Worm (Caenorhabditis elegans) whole organism, early embryonic: ENCODE measurements around the gene tgt-2.
A peak's percentile ranks its signal among the peaks of the same experiment; 100 is the strongest.

Experiments
- B0310.2 ChIP-seq: sonication (generic microtip); optimal IDR thresholded peaks from 2 replicates; lab custom pipeline; 2016; ENCODE audit warnings: mild to moderate bottlenecking, missing genetic modification characterization, missing compliant biosample characterization
- F13C5.2 ChIP-seq: sonication (generic microtip); optimal IDR thresholded peaks from 2 replicates; lab custom pipeline; 2017; ENCODE audit warnings: mild to moderate bottlenecking, missing genetic modification characterization, inconsistent platforms, missing compliant biosample characterization
- aly-1 ChIP-seq: sonication (generic microtip); optimal IDR thresholded peaks from 2 replicates; lab custom pipeline; 2016; ENCODE audit warnings: missing genetic modification characterization, missing compliant biosample characterization
- ama-1 ChIP-seq: fragments of 150-350 bp; optimal IDR thresholded peaks from 2 replicates; lab custom pipeline; 2014
- ceh-13 ChIP-seq: fragments of 200-800 bp; sonication (Bioruptor generic); optimal IDR thresholded peaks from 2 replicates; lab custom pipeline; 2018; ENCODE audit warnings: mild to moderate bottlenecking, missing genetic modification characterization, missing compliant biosample characterization
- ceh-36 ChIP-seq: sonication (generic microtip); optimal IDR thresholded peaks from 2 replicates; lab custom pipeline; 2016; ENCODE audit warnings: missing genetic modification characterization, inconsistent platforms, missing compliant biosample characterization
- ets-7 ChIP-seq: sonication (generic microtip); optimal IDR thresholded peaks from 2 replicates; lab custom pipeline; 2016; ENCODE audit warnings: missing genotype, missing genetic modification characterization, missing compliant biosample characterization
- flt-1 ChIP-seq: fragments of 200-800 bp; sonication (Bioruptor generic); IDR thresholded peaks from 2 replicates; pipeline ENCODE4 v1.3.6; 2022; ENCODE audit warnings: missing genetic modification characterization, missing compliant biosample characterization
- hmbx-1 ChIP-seq: sonication (generic microtip); optimal IDR thresholded peaks from 2 replicates; lab custom pipeline; 2016; ENCODE audit warnings: mild to moderate bottlenecking, missing genetic modification characterization, missing compliant biosample characterization
- hmg-4 ChIP-seq: fragments of 200-800 bp; sonication (Bioruptor generic); optimal IDR thresholded peaks from 2 replicates; lab custom pipeline; 2018; ENCODE audit warnings: mild to moderate bottlenecking, missing genetic modification characterization, missing compliant biosample characterization
- hnd-1 ChIP-seq: sonication (generic microtip); optimal IDR thresholded peaks from 2 replicates; lab custom pipeline; 2016; ENCODE audit warnings: missing genetic modification characterization, missing compliant biosample characterization
- pes-1 ChIP-seq: fragments of 200-800 bp; sonication (Bioruptor generic); IDR thresholded peaks from 2 replicates; pipeline ENCODE4 v1.3.6; 2022; ENCODE audit warnings: missing genetic modification reagents, missing genetic modification characterization, missing compliant biosample characterization
- scrt-1 ChIP-seq: fragments of 200-800 bp; sonication (Bioruptor generic); IDR thresholded peaks from 2 replicates; pipeline ENCODE4 v1.3.6; 2022; ENCODE audit warnings: missing genetic modification characterization, missing compliant biosample characterization
- sea-1 ChIP-seq: fragments of 200-800 bp; sonication (Bioruptor generic); conservative IDR thresholded peaks from 2 replicates; pipeline ENCODE4 v1.3.6; 2022; ENCODE audit warnings: missing genetic modification characterization, missing compliant biosample characterization
- tbx-11 ChIP-seq: fragments of 200-800 bp; sonication (Bioruptor generic); IDR thresholded peaks from 2 replicates; pipeline ENCODE4 v1.3.6; 2022; ENCODE audit warnings: missing genetic modification characterization, missing compliant biosample characterization
- tbx-37 ChIP-seq: fragments of 200-800 bp; sonication (Bioruptor generic); conservative IDR thresholded peaks from 2 replicates; pipeline ENCODE4 v1.3.6; 2022; ENCODE audit warnings: missing genetic modification reagents, missing genetic modification characterization, missing compliant biosample characterization
- tra-4 ChIP-seq: sonication (generic microtip); optimal IDR thresholded peaks from 2 replicates; lab custom pipeline; 2017; ENCODE audit warnings: missing genetic modification characterization, missing compliant biosample characterization

Gene tgt-2

ce11 chrV:18998045-18998444, at the start of gene tgt-2:
Gene tgt-2 (plus strand): TSS chrV:18998345.
- TF ChIP-seq scrt-1 (GFP tag; lab: Robert Waterston, UW) (no peak), ceh-36 (tag; lab: Kevin White, UChicago) (no peak), tbx-37 (no peak), sea-1 (no peak), ets-7 (tag; lab: Kevin White, UChicago) (no peak), tbx-11 (GFP tag; lab: Robert Waterston, UW) (no peak), hmbx-1 (tag; lab: Kevin White, UChicago) (no peak), B0310.2 (tag; lab: Kevin White, UChicago) (no peak)

- TF ChIP-seq sea-1: no peak
- TF ChIP-seq ama-1 (lab: Kevin White, UChicago): no peak
- TF ChIP-seq ceh-36 (tag; lab: Kevin White, UChicago): no peak
These were observed 40.8 kb upstream of the tgt-2 start, which contains the start of gene hrg-10 for ce11 chrV:18957267-18957843. Gene hrg-10 (minus strand): TSS chrV:18957317.

ce11 chrV:18960072-18960471, 38.1 kb upstream of the tgt-2 start, which contains the start of gene ztf-20:
Gene ztf-20 (minus strand): TSS chrV:18960172.
- TF ChIP-seq hnd-1 (no peak), scrt-1 (GFP tag; lab: Robert Waterston, UW) (no peak), B0310.2 (tag; lab: Kevin White, UChicago) (no peak), ama-1 (lab: Kevin White, UChicago) (no peak), tbx-11 (GFP tag; lab: Robert Waterston, UW) (no peak), ets-7 (tag; lab: Kevin White, UChicago) (no peak), tbx-37 (no peak), ceh-13 (GFP tag; lab: Kevin White, UChicago) (no peak), pes-1 (GFP tag; lab: Robert Waterston, UW) (no peak), hmbx-1 (tag; lab: Kevin White, UChicago) (no peak), tra-4 (no peak)

ce11 chrV:18967479-18968056, 30.6 kb upstream of the tgt-2 start, which contains the start of gene Y39B6A.43:
Gene Y39B6A.43 (minus strand): TSS chrV:18967829.
- peak; percentile 6 for TF ChIP-seq B0310.2 (tag; lab: Kevin White, UChicago)
- TF ChIP-seq tbx-37: 0 out of 2 replicates have a peak, but pooled peaks have one; percentile 26
- peak; percentile 87 for TF ChIP-seq F13C5.2 (tag; lab: Kevin White, UChicago)
- TF ChIP-seq ama-1 (lab: Kevin White, UChicago): no peak
- no peak for TF ChIP-seq ets-7 (tag; lab: Kevin White, UChicago)
- no peak for TF ChIP-seq ceh-13 (GFP tag; lab: Kevin White, UChicago)
- no peak for TF ChIP-seq tra-4
- peak; percentile 61; the same call in 1 of the 2 replicates for TF ChIP-seq flt-1
- TF ChIP-seq pes-1 (GFP tag; lab: Robert Waterston, UW): peak; percentile 54
- TF ChIP-seq hmbx-1 (tag; lab: Kevin White, UChicago): no peak
- no peak for TF ChIP-seq hnd-1
- TF ChIP-seq hmg-4 (GFP tag; lab: Kevin White, UChicago): peak; percentile 28
- no peak for TF ChIP-seq aly-1 (tag; lab: Kevin White, UChicago)
- no peak for TF ChIP-seq scrt-1 (GFP tag; lab: Robert Waterston, UW)
- TF ChIP-seq tbx-11 (GFP tag; lab: Robert Waterston, UW): no peak
- no peak for TF ChIP-seq sea-1
- TF ChIP-seq ceh-36 (tag; lab: Kevin White, UChicago): no peak

- TF ChIP-seq flt-1: no peak
- TF ChIP-seq ama-1 (lab: Kevin White, UChicago): no peak
- no peak for TF ChIP-seq hmbx-1 (tag; lab: Kevin White, UChicago)
- TF ChIP-seq ceh-36 (tag; lab: Kevin White, UChicago): no peak
- TF ChIP-seq F13C5.2 (tag; lab: Kevin White, UChicago): no peak
- no peak for TF ChIP-seq tra-4
These were observed 28.5 kb upstream of the tgt-2 start, which contains the start of gene Y39B6A.42 for ce11 chrV:18969590-18970105. Gene Y39B6A.42 (minus strand): TSS chrV:18969640.

- TF ChIP-seq ets-7 (tag; lab: Kevin White, UChicago) (no peak), F13C5.2 (tag; lab: Kevin White, UChicago) (no peak), sea-1 (no peak), tra-4 (no peak), tbx-11 (GFP tag; lab: Robert Waterston, UW) (no peak), hmbx-1 (tag; lab: Kevin White, UChicago) (no peak), ceh-13 (GFP tag; lab: Kevin White, UChicago) (no peak), hmg-4 (GFP tag; lab: Kevin White, UChicago) (no peak), ama-1 (lab: Kevin White, UChicago) (no peak), scrt-1 (GFP tag; lab: Robert Waterston, UW) (no peak)
These were observed 21.6 kb upstream of the tgt-2 start for ce11 chrV:18976539-18976938.

ce11 chrV:18977876-18978275, 20.3 kb upstream of the tgt-2 start, which contains the start of gene Y39B6A.41:
Gene Y39B6A.41 (minus strand): TSS chrV:18977976.
- TF ChIP-seq sea-1: no peak
- TF ChIP-seq ceh-36 (tag; lab: Kevin White, UChicago): no peak
- TF ChIP-seq hnd-1: no peak
- TF ChIP-seq flt-1: no peak
- TF ChIP-seq ama-1 (lab: Kevin White, UChicago): no peak
- no peak for TF ChIP-seq hmbx-1 (tag; lab: Kevin White, UChicago)
- no peak for TF ChIP-seq tbx-11 (GFP tag; lab: Robert Waterston, UW)
- no peak for TF ChIP-seq ceh-13 (GFP tag; lab: Kevin White, UChicago)
- TF ChIP-seq ets-7 (tag; lab: Kevin White, UChicago): no peak
- no peak for TF ChIP-seq aly-1 (tag; lab: Kevin White, UChicago)
- no peak for TF ChIP-seq pes-1 (GFP tag; lab: Robert Waterston, UW)
